Fruit fly (Drosophila melanogaster) whole organism, embryonic: ENCODE data around the gene aralar1.

Experiments used
- Ada2b ChIP-seq: fragments of 200-800 bp; sonication (Bioruptor generic); IDR thresholded peaks from 2 replicates; pipeline ENCODE4 v1.3.6; 2022; ENCODE audit warnings: missing biosample characterization, missing genetic modification characterization
- Awh ChIP-seq: fragments of 200-800 bp; sonication (Bioruptor generic); IDR thresholded peaks from 2 replicates; pipeline ENCODE4, ENCODE4 v1.3.6; 2022; ENCODE audit warnings: missing biosample characterization, missing genetic modification characterization
- Blimp-1 ChIP-seq: fragments of 200-800 bp; sonication (Bioruptor generic); optimal IDR thresholded peaks from 3 replicates; lab custom pipeline; 2018; ENCODE audit warnings: missing biosample characterization, missing genetic modification characterization, mild to moderate bottlenecking, moderate library complexity, missing genetic modification reagents
- Bteb2 ChIP-seq: fragments of 200-800 bp; sonication (Bioruptor generic); optimal IDR thresholded peaks from 2 replicates; lab custom pipeline; 2016; ENCODE audit warnings: missing biosample characterization, missing genetic modification characterization
- CG10979 ChIP-seq: fragments of 200-800 bp; sonication (Bioruptor generic); optimal IDR thresholded peaks from 2 replicates; lab custom pipeline; 2018; ENCODE audit warnings: missing biosample characterization, mild to moderate bottlenecking, missing genetic modification characterization, moderate library complexity
- CG12769 ChIP-seq: fragments of 200-800 bp; sonication (Bioruptor generic); optimal IDR thresholded peaks from 2 replicates; lab custom pipeline; 2019; ENCODE audit warnings: missing biosample characterization, mild to moderate bottlenecking, missing genetic modification characterization, moderate library complexity
- CG13624 ChIP-seq: fragments of 200-800 bp; sonication (Bioruptor generic); optimal IDR thresholded peaks from 2 replicates; lab custom pipeline; 2016; ENCODE audit warnings: missing biosample characterization, missing genetic modification characterization
- CG14710 ChIP-seq: fragments of 200-800 bp; sonication (Bioruptor generic); optimal IDR thresholded peaks from 3 replicates; lab custom pipeline; 2019; ENCODE audit warnings: missing biosample characterization, mild to moderate bottlenecking, missing genetic modification characterization, moderate library complexity
- CG14965 ChIP-seq: fragments of 200-800 bp; sonication (Bioruptor generic); optimal IDR thresholded peaks from 2 replicates; lab custom pipeline; 2016; ENCODE audit warnings: missing biosample characterization, missing genetic modification characterization, borderline replicate concordance
- CG15479 ChIP-seq: fragments of 200-800 bp; sonication (Bioruptor generic); optimal IDR thresholded peaks from 3 replicates; lab custom pipeline; 2019; ENCODE audit warnings: missing biosample characterization, mild to moderate bottlenecking, missing genetic modification characterization, moderate library complexity
- CG17186 ChIP-seq: fragments of 200-800 bp; sonication (Bioruptor generic); optimal IDR thresholded peaks from 3 replicates; lab custom pipeline; 2017; ENCODE audit warnings: missing biosample characterization, missing genetic modification reagents, missing genetic modification characterization
- CG17328 ChIP-seq: fragments of 200-800 bp; sonication (Bioruptor generic); IDR thresholded peaks from 2 replicates; pipeline ENCODE4 v1.3.6; 2022; ENCODE audit warnings: missing biosample characterization, missing genetic modification characterization
- CG17568 ChIP-seq: fragments of 200-800 bp; sonication (Bioruptor generic); optimal IDR thresholded peaks from 2 replicates; lab custom pipeline; 2018; ENCODE audit warnings: missing biosample characterization, mild to moderate bottlenecking, missing genetic modification characterization, moderate library complexity
- CG17912 ChIP-seq: fragments of 200-800 bp; sonication (Bioruptor generic); optimal IDR thresholded peaks from 2 replicates; lab custom pipeline; 2018; ENCODE audit warnings: missing biosample characterization, mild to moderate bottlenecking, missing genetic modification characterization
- CG18764 ChIP-seq: fragments of 200-800 bp; sonication (Bioruptor generic); optimal IDR thresholded peaks from 3 replicates; lab custom pipeline; 2016; ENCODE audit warnings: missing biosample characterization, missing genetic modification characterization
- CG3847 ChIP-seq: fragments of 200-800 bp; sonication (Bioruptor generic); IDR thresholded peaks from 2 replicates; pipeline ENCODE4 v1.3.6; 2022; ENCODE audit warnings: missing biosample characterization, missing genetic modification characterization
- CG4328 ChIP-seq: fragments of 200-800 bp; sonication (Bioruptor generic); optimal IDR thresholded peaks from 3 replicates; lab custom pipeline; 2017; ENCODE audit warnings: missing biosample characterization, missing genetic modification reagents, missing genetic modification characterization
- CG4424 ChIP-seq: fragments of 200-800 bp; sonication (Bioruptor generic); optimal IDR thresholded peaks from 3 replicates; lab custom pipeline; 2016; ENCODE audit warnings: missing biosample characterization, missing genetic modification characterization
- CG4707 ChIP-seq: fragments of 200-800 bp; sonication (Bioruptor generic); optimal IDR thresholded peaks from 2 replicates; lab custom pipeline; 2018; ENCODE audit warnings: missing biosample characterization, mild to moderate bottlenecking, missing genetic modification characterization, moderate library complexity
- CG5180 ChIP-seq: fragments of 200-800 bp; sonication (Bioruptor generic); optimal IDR thresholded peaks from 3 replicates; lab custom pipeline; 2017; ENCODE audit warnings: missing biosample characterization, missing genetic modification characterization, mild to moderate bottlenecking, moderate library complexity, missing genetic modification reagents
- CG7271 ChIP-seq: fragments of 200-800 bp; sonication (Bioruptor generic); optimal IDR thresholded peaks from 2 replicates; lab custom pipeline; 2018; ENCODE audit warnings: missing biosample characterization, mild to moderate bottlenecking, missing genetic modification characterization, moderate library complexity
- CG9215 ChIP-seq: fragments of 200-800 bp; sonication (Bioruptor generic); IDR thresholded peaks from 2 replicates; pipeline ENCODE4 v1.3.6; 2022; ENCODE audit warnings: missing biosample characterization, missing genetic modification characterization
- CG9817 ChIP-seq: fragments of 200-800 bp; sonication (Bioruptor generic); optimal IDR thresholded peaks from 2 replicates; lab custom pipeline; 2018; ENCODE audit warnings: missing biosample characterization, mild to moderate bottlenecking, missing genetic modification characterization, moderate library complexity
- CkIIα-i1 ChIP-seq: fragments of 200-800 bp; sonication (Bioruptor generic); IDR thresholded peaks from 2 replicates; pipeline ENCODE4 v1.3.6; 2022; ENCODE audit warnings: missing biosample characterization, missing genetic modification characterization
- Dll ChIP-seq: fragments of 200-800 bp; sonication (Bioruptor generic); IDR thresholded peaks from 4 replicates; pipeline ENCODE4 v1.3.6; 2022; ENCODE audit warnings: missing biosample characterization, missing genetic modification characterization; ENCODE audit not compliant: partially characterized antibody
- Dp ChIP-seq: fragments of 200-800 bp; sonication (Bioruptor generic); optimal IDR thresholded peaks from 2 replicates; lab custom pipeline; 2018; ENCODE audit warnings: missing biosample characterization, mild to moderate bottlenecking, missing genetic modification characterization, moderate library complexity
- Drgx ChIP-seq: fragments of 200-800 bp; sonication (Bioruptor generic); IDR thresholded peaks from 2 replicates; pipeline ENCODE4 v1.3.6; 2022; ENCODE audit warnings: missing biosample characterization, missing genetic modification characterization
- Elba2 ChIP-seq: fragments of 200-800 bp; sonication (Bioruptor generic); optimal IDR thresholded peaks from 3 replicates; lab custom pipeline; 2016; ENCODE audit warnings: missing biosample characterization, missing genetic modification characterization
- Fer2 ChIP-seq: fragments of 200-800 bp; sonication (Bioruptor generic); optimal IDR thresholded peaks from 2 replicates; lab custom pipeline; 2018; ENCODE audit warnings: missing biosample characterization, mild to moderate bottlenecking, missing genetic modification characterization, moderate library complexity
- HLH4C ChIP-seq: fragments of 200-800 bp; sonication (Bioruptor generic); IDR thresholded peaks from 3 replicates; pipeline ENCODE4 v1.3.6; 2022; ENCODE audit warnings: missing biosample characterization, missing genetic modification characterization; ENCODE audit not compliant: partially characterized antibody
- Rx ChIP-seq: fragments of 200-800 bp; sonication (Bioruptor generic); IDR thresholded peaks from 2 replicates; pipeline ENCODE4 v1.3.6; 2022; ENCODE audit warnings: missing biosample characterization, missing genetic modification characterization
- abd-A ChIP-seq: fragments of 200-800 bp; sonication (Bioruptor generic); optimal IDR thresholded peaks from 3 replicates; lab custom pipeline; 2019; ENCODE audit warnings: missing biosample characterization, mild to moderate bottlenecking, missing genetic modification characterization, moderate library complexity
- chinmo ChIP-seq: fragments of 200-800 bp; sonication (Bioruptor generic); IDR thresholded peaks from 4 replicates; pipeline ENCODE4 v1.3.6; 2022; ENCODE audit warnings: missing biosample characterization, missing genetic modification characterization; ENCODE audit not compliant: partially characterized antibody
- crc ChIP-seq: fragments of 200-800 bp; sonication (Bioruptor generic); optimal IDR thresholded peaks from 2 replicates; lab custom pipeline; 2016; ENCODE audit warnings: missing biosample characterization, missing genetic modification characterization
- croc ChIP-seq: fragments of 200-800 bp; sonication (Bioruptor generic); conservative IDR thresholded peaks from 3 replicates; pipeline ENCODE4 v1.3.6; 2022; ENCODE audit warnings: missing biosample characterization, missing genetic modification characterization
- crp ChIP-seq, 2 experiments: fragments of 200-800 bp; sonication (Bioruptor generic); optimal IDR thresholded peaks; 2 replicates in 1 of 2; 3 replicates in 1 of 2; lab custom pipeline; 2017; ENCODE audit warnings: missing biosample characterization in 2 of 2, missing genetic modification characterization in 2 of 2, mild to moderate bottlenecking in 1 of 2, moderate library complexity in 1 of 2
- danr ChIP-seq: fragments of 200-800 bp; sonication (Bioruptor generic); IDR thresholded peaks from 2 replicates; pipeline ENCODE4 v1.3.6; 2022; ENCODE audit warnings: missing biosample characterization, missing genetic modification characterization
- dmrt11E ChIP-seq: fragments of 200-800 bp; sonication (Bioruptor generic); optimal IDR thresholded peaks from 3 replicates; lab custom pipeline; 2018; ENCODE audit warnings: missing biosample characterization, mild to moderate bottlenecking, missing genetic modification characterization, moderate library complexity
- gsb ChIP-seq: fragments of 200-800 bp; sonication (Bioruptor generic); IDR thresholded peaks from 2 replicates; pipeline ENCODE4 v1.3.6; 2022; ENCODE audit warnings: missing biosample characterization, missing genetic modification characterization
- gt ChIP-seq: fragments of 200-800 bp; sonication (Bioruptor generic); IDR thresholded peaks from 2 replicates; pipeline ENCODE4 v1.3.6; 2022; ENCODE audit warnings: missing biosample characterization, missing genetic modification characterization
- hkb ChIP-seq, 2 experiments: fragments of 200-800 bp in 1 of 2; fragments of >200 bp in 1 of 2; sonication (Bioruptor generic) in 1 of 2; IDR thresholded peaks in 1 of 2; optimal IDR thresholded peaks in 1 of 2; 2 replicates each; pipeline versions ENCODE4 v1.3.6 to Lab custom; 2017 to 2022; ENCODE audit warnings: missing biosample characterization in 1 of 2, missing genetic modification characterization in 1 of 2
- insv ChIP-seq, 2 experiments: fragments of 200-800 bp; sonication (Bioruptor generic); optimal IDR thresholded peaks; 3 replicates each; lab custom pipeline; 2016 to 2018; ENCODE audit warnings: missing biosample characterization in 2 of 2, missing genetic modification characterization in 2 of 2
- kni ChIP-seq: fragments of 200-800 bp; sonication (Bioruptor generic); optimal IDR thresholded peaks from 3 replicates; lab custom pipeline; 2017; ENCODE audit warnings: mild to moderate bottlenecking, missing biosample characterization, missing genetic modification reagents, missing genetic modification characterization
- pita ChIP-seq: fragments of 200-800 bp; sonication (Bioruptor generic); optimal IDR thresholded peaks from 2 replicates; lab custom pipeline; 2017; ENCODE audit warnings: missing biosample characterization, mild to moderate bottlenecking, missing genetic modification characterization
- seq ChIP-seq: fragments of 200-800 bp; sonication (Bioruptor generic); IDR thresholded peaks from 2 replicates; pipeline ENCODE4 v1.3.6; 2022; ENCODE audit warnings: missing biosample characterization, missing genetic modification characterization
- sim ChIP-seq: fragments of 200-800 bp; sonication (Bioruptor generic); IDR thresholded peaks from 2 replicates; pipeline ENCODE4 v1.3.6; 2022; ENCODE audit warnings: missing biosample characterization, missing genetic modification characterization
- tll ChIP-seq, 2 experiments: fragments of 200-800 bp in 1 of 2; fragments of >200 bp in 1 of 2; sonication (Bioruptor generic) in 1 of 2; optimal IDR thresholded peaks; 2 replicates each; lab custom pipeline; 2017 to 2019; ENCODE audit warnings: missing biosample characterization in 2 of 2, missing genetic modification characterization in 2 of 2, mild to moderate bottlenecking in 1 of 2, moderate library complexity in 1 of 2
- trem ChIP-seq: fragments of 200-800 bp; optimal IDR thresholded peaks from 3 replicates; lab custom pipeline; 2019; ENCODE audit warnings: missing biosample characterization, mild to moderate bottlenecking, missing genetic modification characterization, moderate library complexity

Gene aralar1

DNA sequence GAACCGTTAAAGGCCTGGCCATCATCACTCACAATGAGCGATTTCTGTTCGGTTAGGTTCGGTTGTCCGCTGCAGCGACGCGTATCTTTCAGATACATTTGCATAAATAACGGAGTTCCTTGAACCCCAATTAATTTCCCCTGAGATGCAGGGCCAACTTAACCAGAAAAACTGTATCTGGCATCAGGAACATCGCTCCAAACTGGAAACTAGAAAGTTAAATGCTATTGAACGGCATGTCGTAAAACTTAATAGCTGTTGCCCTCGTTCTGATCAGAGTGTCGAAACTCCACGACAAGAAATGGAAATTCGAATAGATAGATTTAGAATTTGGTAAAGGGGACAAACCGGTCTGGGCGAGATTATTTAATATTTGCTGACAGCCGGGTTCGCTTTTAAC, 16.7 kb upstream of the aralar1 start:
- TF ChIP-seq HLH4C (GFP tag; lab: Robert Waterston, UW) (no peak), CG14965 (GFP tag; lab: Kevin White, UChicago) (no peak), abd-A (peak; percentile 81), dmrt11E (tag; lab: Kevin White, UChicago) (no peak), CG9215 (GFP tag; lab: Robert Waterston, UW) (no peak), CG4424 (GFP tag; lab: Kevin White, UChicago) (no peak), CG15479 (GFP tag; lab: Kevin White, UChicago) (no peak), CG12769 (tag; lab: Kevin White, UChicago) (peak; percentile 50), gt (no peak), Bteb2 (no peak), Dp (GFP tag; lab: Kevin White, UChicago) (no peak), croc (GFP tag; lab: Robert Waterston, UW) (no peak), CG17568 (GFP tag; lab: Kevin White, UChicago) (no peak), kni (GFP tag; lab: Kevin White, UChicago) (peak; percentile 62), CG17912 (GFP tag; lab: Kevin White, UChicago) (no peak), chinmo (GFP tag; lab: Robert Waterston, UW) (0 out of 4 replicates have a peak, but pooled peaks have one; percentile 31), Rx (GFP tag; lab: Robert Waterston, UW) (no peak), CG9817 (tag; lab: Kevin White, UChicago) (no peak), Awh (GFP tag; lab: Robert Waterston, UW) (peak; percentile 12; the same call in 1 of the 2 replicates), Blimp-1 (GFP tag; lab: Kevin White, UChicago) (peak; percentile 46), CG5180 (GFP tag; lab: Kevin White, UChicago) (no peak), hkb (optimal IDR thresholded peaks at IDR 0.05; lab: Kevin White, UChicago) (no peak), hkb (GFP tag; IDR thresholded peaks at IDR 0.05; lab: Robert Waterston, UW) (no peak), CG10979 (tag; lab: Kevin White, UChicago) (no peak), crp (GFP tag; optimal IDR thresholded peaks at IDR 0.05; lab: Kevin White, UChicago) (no peak), sim (no peak), CG17328 (GFP tag; lab: Robert Waterston, UW) (no peak), seq (no peak), gsb (GFP tag; lab: Robert Waterston, UW) (no peak), CG4707 (GFP tag; lab: Kevin White, UChicago) (no peak), CG3847 (GFP tag; lab: Robert Waterston, UW) (no peak), Drgx (GFP tag; lab: Robert Waterston, UW) (no peak), CG13624 (GFP tag; lab: Kevin White, UChicago) (no peak)

DNA sequence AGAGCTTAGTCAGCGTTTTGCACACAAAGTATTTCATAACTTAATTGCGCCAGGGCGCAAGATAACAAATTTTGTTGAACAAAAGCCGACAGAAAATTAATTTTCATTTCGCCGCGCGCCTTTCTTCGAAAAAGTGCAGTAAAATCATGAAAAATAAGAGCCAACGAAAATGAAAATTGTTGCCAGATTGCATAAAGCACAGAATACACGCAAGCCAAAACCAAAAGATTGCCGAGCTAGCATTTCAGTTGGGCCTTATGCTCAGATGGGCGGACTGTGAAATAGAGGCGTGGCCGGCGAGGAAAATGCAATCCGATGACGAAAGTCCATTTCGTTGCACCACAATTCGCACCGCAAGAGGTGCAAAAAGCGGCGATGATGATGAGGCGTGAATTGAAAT, 15.0 kb upstream of the aralar1 start:
- TF ChIP-seq Ada2b (GFP tag; lab: Robert Waterston, UW) = no peak
- no peak for TF ChIP-seq CG4328 (GFP tag; lab: Kevin White, UChicago)
- no peak for TF ChIP-seq HLH4C (GFP tag; lab: Robert Waterston, UW)
- TF ChIP-seq CG7271 = no peak
- TF ChIP-seq, all 482 proteins: peak for 0

DNA sequence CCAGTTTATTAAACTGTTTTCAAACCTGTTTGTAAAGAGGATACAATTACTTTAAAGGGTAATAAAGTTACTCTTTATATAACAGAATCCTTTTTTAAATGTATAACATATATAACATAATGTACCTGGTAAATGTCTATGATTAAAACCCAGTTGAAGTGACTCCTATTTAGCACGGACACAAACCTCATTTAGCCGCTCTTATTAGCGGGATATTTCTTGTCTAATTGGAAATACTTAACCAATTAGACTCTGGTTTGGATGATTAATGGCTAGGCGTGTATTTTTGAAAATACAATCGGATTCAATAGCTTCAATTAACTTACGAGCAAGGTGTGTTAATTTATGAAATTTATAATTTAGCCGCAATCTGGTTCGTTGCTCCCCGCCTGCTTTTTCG, 11.4 kb upstream of the aralar1 start:
- TF ChIP-seq CG14710 (tag; lab: Kevin White, UChicago) (peak; percentile 1), Elba2 (peak; percentile 72), insv (GFP tag; optimal IDR thresholded peaks at IDR 0.05; lab: Kevin White, UChicago) (peak; percentile 100), trem (peak; percentile 27), tll (GFP tag; optimal IDR thresholded peaks at IDR 0.05; lab: Kevin White, UChicago) (peak in 1 of 2 experiments; percentile 36), Fer2 (tag; lab: Kevin White, UChicago) (no peak), Dll (no peak), crc (GFP tag; lab: Kevin White, UChicago) (no peak), CG18764 (GFP tag; lab: Kevin White, UChicago) (no peak), Blimp-1 (GFP tag; lab: Kevin White, UChicago) (no peak), pita (GFP tag; lab: Kevin White, UChicago) (peak; percentile 78), CG17186 (no peak), CkIIα-i1 (GFP tag; lab: Robert Waterston, UW) (no peak), danr (GFP tag; lab: Robert Waterston, UW) (no peak)
